Fruit fly (Drosophila melanogaster) ovary, adult (tissue): Measurements from ENCODE around the gene CG4597.

Experiments
- CG17801 ChIP-seq: fragments of 200-800 bp; optimal IDR thresholded peaks from 2 replicates; lab custom pipeline; 2019; ENCODE audit warnings: missing biosample characterization, mild to moderate bottlenecking, missing genetic modification characterization, moderate library complexity; ENCODE audit not compliant: partially characterized antibody

CG4597 gene

DNA sequence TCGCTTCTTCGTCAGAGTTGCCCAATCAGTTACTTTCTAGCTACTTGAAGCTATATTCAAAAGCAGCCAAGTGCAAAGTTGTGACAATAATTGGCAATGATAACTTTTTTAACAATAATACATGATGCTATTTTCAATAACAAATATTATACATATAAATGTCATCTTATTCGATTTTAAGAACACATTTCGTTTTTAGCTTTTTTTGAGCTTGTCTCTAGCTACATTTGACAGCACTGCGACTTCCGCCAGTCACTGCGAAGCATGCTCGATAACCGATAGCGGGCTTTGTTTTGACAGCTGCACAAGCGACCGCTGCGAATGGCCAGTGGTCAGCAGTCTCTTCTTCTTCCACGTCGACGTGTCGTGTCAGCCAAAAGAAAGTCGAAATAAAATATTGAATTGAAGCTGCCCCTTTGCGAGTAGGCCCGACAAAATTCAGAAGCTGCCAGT lies 23.1 kb downstream of the CG4597 start, which contains the start of the genes Gen and Srp54k:
TSS of gene Gen (minus strand) at position 23 of the 453 bp plus-strand sequence.
TSS of gene Srp54k (plus strand) at position 325 of the 453 bp plus-strand sequence.
- TF ChIP-seq CG17801 (GFP tag; lab: Kevin White, UChicago): no peak

dm6 chr3L:5154917-5155613 lies 25.8 kb downstream of the CG4597 start:
- TF ChIP-seq CG17801 (GFP tag; lab: Kevin White, UChicago): no peak

DNA sequence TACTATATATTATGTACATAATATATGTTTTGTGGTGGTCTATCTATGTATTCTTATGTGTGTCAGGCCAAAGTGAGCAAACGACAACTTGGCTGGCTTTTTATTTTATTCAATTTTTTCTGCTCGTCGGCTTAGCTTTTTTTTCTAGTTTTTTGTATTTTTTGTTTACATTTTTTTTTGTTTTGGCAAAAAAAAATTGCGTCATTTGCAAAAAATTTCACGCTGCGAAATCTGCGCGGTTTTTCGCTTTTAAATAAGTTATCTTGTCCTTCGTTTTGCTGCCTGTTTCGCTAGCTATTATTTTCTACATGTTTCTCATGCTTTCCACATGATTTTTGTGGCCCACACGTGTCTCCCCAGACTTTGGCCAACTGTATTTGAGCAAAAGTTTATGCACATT lies 43.2 kb downstream of the CG4597 start:
- peak; percentile 65 for TF ChIP-seq CG17801 (GFP tag; lab: Kevin White, UChicago)

dm6 chr3L:5176071-5176470 lies 46.8 kb downstream of the CG4597 start:
- TF ChIP-seq CG17801 (GFP tag; lab: Kevin White, UChicago): no peak

DNA sequence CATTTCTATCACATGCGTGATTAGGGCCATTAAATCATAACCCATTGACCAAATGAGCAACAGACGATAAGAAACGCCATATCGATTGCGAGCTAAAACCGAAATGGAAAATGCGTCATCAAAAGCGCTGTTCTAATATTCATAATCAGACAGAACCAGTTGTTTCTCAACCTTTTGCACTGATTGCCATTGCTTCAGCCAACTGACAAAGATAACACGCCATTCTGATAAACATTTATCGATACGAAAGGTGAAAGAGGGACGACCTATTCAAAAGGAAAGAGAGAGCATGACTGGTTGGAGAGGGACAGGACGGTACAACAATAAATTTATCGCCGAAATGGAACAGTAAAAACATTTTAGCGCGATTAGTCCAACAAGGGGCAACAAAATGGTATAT lies 47.5 kb downstream of the CG4597 start:
- TF ChIP-seq CG17801 (GFP tag; lab: Kevin White, UChicago): no peak

- no peak for TF ChIP-seq CG17801 (GFP tag; lab: Kevin White, UChicago)
Observed at dm6 chr3L:5178903-5179302, 49.6 kb downstream of the CG4597 start.
